Fruit fly (Drosophila melanogaster) Kc167 (cell line): Measurements from ENCODE around the gene CG15625.

ENCODE experiments used
- Myc ChIP-seq: fragments of >200 bp; optimal IDR thresholded peaks from 2 replicates; lab custom pipeline; 2017; ENCODE audit warnings: missing external identifiers
- Sin3A ChIP-seq: fragments of >200 bp; optimal IDR thresholded peaks from 2 replicates; lab custom pipeline; 2018; ENCODE audit warnings: missing external identifiers
- h ChIP-seq: fragments of >200 bp; optimal IDR thresholded peaks from 3 replicates; lab custom pipeline; 2018; ENCODE audit warnings: missing external identifiers
- insv ChIP-seq: fragments of >200 bp; optimal IDR thresholded peaks from 3 replicates; lab custom pipeline; 2018; ENCODE audit warnings: missing external identifiers
- psq ChIP-seq: fragments of >200 bp; optimal IDR thresholded peaks from 2 replicates; lab custom pipeline; 2017; ENCODE audit warnings: missing external identifiers
- ttk ChIP-seq: sonication (Bioruptor generic); optimal IDR thresholded peaks from 2 replicates; lab custom pipeline; 2017; ENCODE audit warnings: missing external identifiers

dm6 chr2L:4891914-4892469 is 2.2 kb downstream of the CG15625 start, which contains the start of gene CG3036:
- no peak for TF ChIP-seq psq
- no peak for TF ChIP-seq Sin3A (lab: Kevin White, UChicago)
- TF ChIP-seq h (lab: Kevin White, UChicago): no peak
- TF ChIP-seq Myc: no peak
- no peak for TF ChIP-seq insv (lab: Kevin White, UChicago)
- no peak for TF ChIP-seq ttk
